Fruit fly (Drosophila melanogaster) whole organism, prepupa: ENCODE measurements around the gene CG15196.

ENCODE experiments used
- Blimp-1 ChIP-seq: fragments of 200-800 bp; sonication (Bioruptor generic); optimal IDR thresholded peaks from 3 replicates; lab custom pipeline; 2017; ENCODE audit warnings: missing biosample characterization, missing genetic modification characterization, mild to moderate bottlenecking, moderate library complexity, missing genetic modification reagents
- CG10631 ChIP-seq: fragments of 200-800 bp; sonication (Bioruptor generic); optimal IDR thresholded peaks from 2 replicates; lab custom pipeline; 2016; ENCODE audit warnings: missing biosample characterization, missing genetic modification characterization
- CG10669 ChIP-seq: fragments of 200-800 bp; sonication (Bioruptor generic); optimal IDR thresholded peaks from 3 replicates; lab custom pipeline; 2018; ENCODE audit warnings: missing biosample characterization, mild to moderate bottlenecking, missing genetic modification characterization, moderate library complexity
- CG15336 ChIP-seq: fragments of 200-800 bp; sonication (Bioruptor generic); IDR thresholded peaks from 2 replicates; pipeline ENCODE4 v1.3.6; 2022; ENCODE audit warnings: missing biosample characterization, missing genetic modification characterization
- CG3032 ChIP-seq: fragments of 200-800 bp; optimal IDR thresholded peaks from 2 replicates; lab custom pipeline; 2019; ENCODE audit warnings: missing biosample characterization, mild to moderate bottlenecking, missing genetic modification characterization, moderate library complexity
- CG32006 ChIP-seq: fragments of 200-800 bp; sonication (Bioruptor generic); optimal IDR thresholded peaks from 3 replicates; lab custom pipeline; 2017; ENCODE audit warnings: missing biosample characterization, mild to moderate bottlenecking, missing genetic modification characterization
- CG3919 ChIP-seq: fragments of 200-800 bp; sonication (Bioruptor generic); optimal IDR thresholded peaks from 3 replicates; lab custom pipeline; 2016; ENCODE audit warnings: missing biosample characterization, missing genetic modification characterization
- CG4318 ChIP-seq: fragments of 200-800 bp; sonication (Bioruptor generic); optimal IDR thresholded peaks from 3 replicates; lab custom pipeline; 2017; ENCODE audit warnings: missing biosample characterization, mild to moderate bottlenecking, missing genetic modification characterization
- CG6163 ChIP-seq: fragments of 200-800 bp; sonication (Bioruptor generic); IDR thresholded peaks from 3 replicates; pipeline ENCODE4 v1.3.6; 2022; ENCODE audit warnings: missing biosample characterization, missing genetic modification characterization
- CG6276 ChIP-seq: fragments of 200-800 bp; sonication (Bioruptor generic); optimal IDR thresholded peaks from 2 replicates; lab custom pipeline; 2017; ENCODE audit warnings: missing biosample characterization, mild to moderate bottlenecking, missing genetic modification characterization
- CG6792 ChIP-seq: fragments of 200-800 bp; sonication (Bioruptor generic); optimal IDR thresholded peaks from 3 replicates; lab custom pipeline; 2016; ENCODE audit warnings: missing biosample characterization, missing genetic modification characterization
- CG6808 ChIP-seq: fragments of 200-800 bp; sonication (Bioruptor generic); optimal IDR thresholded peaks from 3 replicates; lab custom pipeline; 2017; ENCODE audit warnings: missing biosample characterization, missing genetic modification characterization, mild to moderate bottlenecking, moderate library complexity, missing genetic modification reagents
- CG6854 ChIP-seq: fragments of 200-800 bp; sonication (Bioruptor generic); optimal IDR thresholded peaks from 2 replicates; lab custom pipeline; 2017; ENCODE audit warnings: missing biosample characterization, mild to moderate bottlenecking, missing genetic modification characterization
- CG8119 ChIP-seq: fragments of 200-800 bp; sonication (Bioruptor generic); IDR thresholded peaks from 3 replicates; pipeline ENCODE4 v1.3.6; 2022; ENCODE audit warnings: missing biosample characterization, missing genetic modification characterization
- CG8319 ChIP-seq: fragments of 200-800 bp; sonication (Bioruptor generic); optimal IDR thresholded peaks from 3 replicates; lab custom pipeline; 2016; ENCODE audit warnings: missing biosample characterization, missing genetic modification characterization
- CG8632 ChIP-seq: fragments of 200-800 bp; sonication (Bioruptor generic); optimal IDR thresholded peaks from 3 replicates; lab custom pipeline; 2016; ENCODE audit warnings: missing biosample characterization, missing genetic modification characterization
- CG9139 ChIP-seq: fragments of 200-800 bp; sonication (Bioruptor generic); optimal IDR thresholded peaks from 3 replicates; lab custom pipeline; 2017; ENCODE audit warnings: missing biosample characterization, mild to moderate bottlenecking, missing genetic modification characterization
- Eip75B ChIP-seq: fragments of 200-800 bp; sonication (Bioruptor generic); optimal IDR thresholded peaks from 3 replicates; lab custom pipeline; 2016; ENCODE audit warnings: missing biosample characterization, missing genetic modification characterization
- Eip78C ChIP-seq: fragments of 200-800 bp; sonication (Bioruptor generic); peaks from one replicate; lab custom pipeline; 2016; ENCODE audit warnings: missing biosample characterization, missing genetic modification characterization
- Eip93F ChIP-seq: fragments of 200-800 bp; sonication (Bioruptor generic); optimal IDR thresholded peaks from 2 replicates; lab custom pipeline; 2016; ENCODE audit warnings: missing biosample characterization, mild to moderate bottlenecking, missing genetic modification characterization
- Ets96B ChIP-seq: fragments of 200-800 bp; optimal IDR thresholded peaks from 2 replicates; lab custom pipeline; 2019; ENCODE audit warnings: missing biosample characterization, mild to moderate bottlenecking, missing genetic modification characterization, moderate library complexity
- Gug ChIP-seq: fragments of 200-800 bp; sonication (Bioruptor generic); IDR thresholded peaks from 2 replicates; pipeline ENCODE4 v1.3.6; 2022; ENCODE audit warnings: missing biosample characterization, missing genetic modification characterization
- Hr39 ChIP-seq: fragments of 200-800 bp; sonication (Bioruptor generic); optimal IDR thresholded peaks from 2 replicates; lab custom pipeline; 2016; ENCODE audit warnings: missing biosample characterization, missing genetic modification characterization
- Hr4 ChIP-seq: fragments of 200-800 bp; sonication (Bioruptor generic); optimal IDR thresholded peaks from 3 replicates; lab custom pipeline; 2016; ENCODE audit warnings: missing biosample characterization, missing genetic modification characterization
- Lpt ChIP-seq: fragments of 200-800 bp; sonication (Bioruptor generic); optimal IDR thresholded peaks from 3 replicates; lab custom pipeline; 2016; ENCODE audit warnings: missing biosample characterization, missing genetic modification characterization
- Met ChIP-seq: fragments of 200-800 bp; sonication (Bioruptor generic); optimal IDR thresholded peaks from 3 replicates; lab custom pipeline; 2016; ENCODE audit warnings: missing biosample characterization, missing genetic modification characterization
- OdsH ChIP-seq: fragments of 200-800 bp; sonication (Bioruptor generic); optimal IDR thresholded peaks from 3 replicates; lab custom pipeline; 2016; ENCODE audit warnings: missing biosample characterization, missing genetic modification characterization
- Sox102F ChIP-seq: fragments of 200-800 bp; sonication (Bioruptor generic); optimal IDR thresholded peaks from 2 replicates; lab custom pipeline; 2016; ENCODE audit warnings: missing biosample characterization, mild to moderate bottlenecking, missing genetic modification characterization
- Sox14 ChIP-seq: fragments of 200-800 bp; sonication (Bioruptor generic); optimal IDR thresholded peaks from 3 replicates; lab custom pipeline; 2016; ENCODE audit warnings: missing biosample characterization, missing genetic modification characterization
- Sox15 ChIP-seq: fragments of 200-800 bp; sonication (Bioruptor generic); optimal IDR thresholded peaks from 3 replicates; lab custom pipeline; 2016; ENCODE audit warnings: missing biosample characterization, missing genetic modification characterization
- achi ChIP-seq: fragments of 200-800 bp; sonication (Bioruptor generic); optimal IDR thresholded peaks from 3 replicates; lab custom pipeline; 2016; ENCODE audit warnings: missing biosample characterization, missing genetic modification characterization
- dac ChIP-seq: fragments of 200-800 bp; sonication (Bioruptor generic); optimal IDR thresholded peaks from 2 replicates; lab custom pipeline; 2017; ENCODE audit warnings: missing biosample characterization, mild to moderate bottlenecking, missing genetic modification characterization
- eg ChIP-seq: fragments of 200-800 bp; sonication (Bioruptor generic); IDR thresholded peaks from 3 replicates; pipeline ENCODE4 v1.3.6; 2022; ENCODE audit warnings: missing biosample characterization, missing genetic modification characterization
- fd85E ChIP-seq: fragments of 200-800 bp; sonication (Bioruptor generic); optimal IDR thresholded peaks from 3 replicates; lab custom pipeline; 2016; ENCODE audit warnings: missing biosample characterization, missing genetic modification characterization
- fkh ChIP-seq: fragments of 200-800 bp; sonication (Bioruptor generic); optimal IDR thresholded peaks from 3 replicates; lab custom pipeline; 2017; ENCODE audit warnings: missing biosample characterization, mild to moderate bottlenecking, missing genetic modification characterization, moderate library complexity
- lz ChIP-seq: fragments of 200-800 bp; sonication (Bioruptor generic); optimal IDR thresholded peaks from 3 replicates; lab custom pipeline; 2016; ENCODE audit warnings: missing biosample characterization, missing genetic modification characterization
- net ChIP-seq: fragments of 200-800 bp; sonication (Bioruptor generic); optimal IDR thresholded peaks from 3 replicates; lab custom pipeline; 2016; ENCODE audit warnings: missing biosample characterization, missing genetic modification characterization
- svp ChIP-seq: fragments of 200-800 bp; sonication (Bioruptor generic); peaks from one replicate; lab custom pipeline; 2016; ENCODE audit warnings: missing biosample characterization, missing genetic modification characterization

The CG15196 gene

DNA sequence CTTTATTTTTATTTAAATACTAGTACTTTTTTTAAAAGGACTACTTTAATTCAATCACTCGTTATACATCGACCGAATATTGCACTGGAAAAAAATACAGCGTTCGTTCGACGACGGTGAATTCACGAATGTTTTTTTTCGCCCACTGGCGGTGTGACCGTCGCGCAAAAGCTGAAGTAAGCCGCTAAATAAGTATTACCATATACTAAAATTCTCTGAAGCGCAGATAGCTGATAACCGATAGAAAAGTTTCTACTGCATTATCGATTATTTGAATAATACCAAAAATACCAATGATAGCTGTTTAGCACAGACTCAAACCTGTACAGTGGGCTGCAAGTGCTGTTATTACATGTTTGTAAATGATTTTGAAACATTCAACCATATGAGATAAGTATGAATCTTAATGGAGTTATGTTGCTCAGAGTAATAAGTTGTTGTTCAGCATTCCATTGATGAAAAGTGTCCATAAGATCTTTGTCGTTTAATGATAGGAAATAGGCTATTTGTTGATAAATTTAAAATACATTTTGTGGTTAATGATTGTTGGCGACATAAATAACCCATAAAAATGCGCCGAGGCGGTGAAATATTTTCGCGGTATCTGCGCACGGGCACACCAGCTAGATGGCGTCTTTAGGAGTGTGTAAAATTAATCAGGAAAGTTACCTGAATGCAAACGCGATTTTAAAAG, 44.6 kb downstream of the CG15196 start, which contains the start of the genes Evi5 and HP5 (continued):
- no peak for TF ChIP-seq Lpt
- peak; percentile 48 for TF ChIP-seq Hr39 (GFP tag; lab: Kevin White, UChicago)
- TF ChIP-seq CG6792 (GFP tag; lab: Kevin White, UChicago), result no peak
- TF ChIP-seq CG8319 (GFP tag; lab: Kevin White, UChicago), result no peak
- TF ChIP-seq Sox14 (GFP tag; lab: Kevin White, UChicago), result peak; percentile 17
- no peak for TF ChIP-seq achi
- TF ChIP-seq Eip93F (GFP tag; lab: Kevin White, UChicago), result peak; percentile 27
- TF ChIP-seq CG10669 (GFP tag; lab: Kevin White, UChicago), result peak; percentile 22
- no peak for TF ChIP-seq CG9139 (GFP tag; lab: Kevin White, UChicago)
- TF ChIP-seq Met (GFP tag; lab: Kevin White, UChicago), result peak; percentile 51
- TF ChIP-seq CG6854 (GFP tag; lab: Kevin White, UChicago), result peak; percentile 25
- peak; percentile 47 for TF ChIP-seq Gug (GFP tag; lab: Robert Waterston, UW)
- TF ChIP-seq Sox102F, result peak; percentile 7
- TF ChIP-seq fkh (GFP tag; lab: Kevin White, UChicago), result no peak
- TF ChIP-seq Ets96B, result no peak
- no peak for TF ChIP-seq CG6808 (GFP tag; lab: Kevin White, UChicago)
- TF ChIP-seq CG32006 (GFP tag; lab: Kevin White, UChicago), result no peak
- TF ChIP-seq net (GFP tag; lab: Kevin White, UChicago), result no peak
- TF ChIP-seq CG6163 (GFP tag; lab: Robert Waterston, UW), result 0 out of 3 replicates have a peak, but pooled peaks have one; percentile 11
- peak; percentile 72; the same call in 2 of the 3 replicates for TF ChIP-seq eg
- TF ChIP-seq CG6276 (GFP tag; lab: Kevin White, UChicago), result no peak
- peak; percentile 28 for TF ChIP-seq OdsH
- TF ChIP-seq CG8119 (GFP tag; lab: Robert Waterston, UW), result no peak
- peak; percentile 22 for TF ChIP-seq CG4318 (GFP tag; lab: Kevin White, UChicago)
- peak; percentile 78 for TF ChIP-seq lz
- peak; percentile 22 for TF ChIP-seq dac (GFP tag; lab: Kevin White, UChicago)
- TF ChIP-seq CG3032 (tag; lab: Kevin White, UChicago), result peak; percentile 6
- peak; percentile 17 for TF ChIP-seq CG3919
- TF ChIP-seq fd85E (GFP tag; lab: Kevin White, UChicago), result no peak
- TF ChIP-seq Eip75B (GFP tag; lab: Kevin White, UChicago), result no peak
- peak; percentile 76 for TF ChIP-seq Eip78C
- TF ChIP-seq Hr4, result peak; percentile 48
- TF ChIP-seq CG8632 (GFP tag; lab: Kevin White, UChicago), result no peak

DNA sequence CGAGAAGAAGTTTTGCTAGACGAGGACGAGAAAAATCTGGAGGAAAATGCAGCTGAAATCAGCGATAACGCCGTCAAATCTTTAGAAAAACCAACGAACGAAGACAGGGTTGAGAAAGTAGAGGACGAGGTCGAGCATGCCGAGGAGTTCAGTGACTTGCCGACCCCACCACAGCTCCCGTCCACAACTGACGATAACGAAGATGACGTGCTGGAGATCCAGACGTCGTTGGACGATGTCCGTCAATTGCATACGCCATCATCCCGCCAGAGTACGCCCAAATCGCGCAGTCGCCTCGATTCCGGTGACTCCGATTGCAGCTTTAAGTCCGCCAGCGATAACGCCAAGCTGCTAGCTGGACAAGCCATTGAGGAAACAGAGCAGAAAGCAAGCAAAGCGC, 47.4 kb downstream of the CG15196 start:
- no peak for TF ChIP-seq CG15336 (GFP tag; lab: Robert Waterston, UW)
- peak; percentile 94 for TF ChIP-seq svp (GFP tag; lab: Kevin White, UChicago)

DNA sequence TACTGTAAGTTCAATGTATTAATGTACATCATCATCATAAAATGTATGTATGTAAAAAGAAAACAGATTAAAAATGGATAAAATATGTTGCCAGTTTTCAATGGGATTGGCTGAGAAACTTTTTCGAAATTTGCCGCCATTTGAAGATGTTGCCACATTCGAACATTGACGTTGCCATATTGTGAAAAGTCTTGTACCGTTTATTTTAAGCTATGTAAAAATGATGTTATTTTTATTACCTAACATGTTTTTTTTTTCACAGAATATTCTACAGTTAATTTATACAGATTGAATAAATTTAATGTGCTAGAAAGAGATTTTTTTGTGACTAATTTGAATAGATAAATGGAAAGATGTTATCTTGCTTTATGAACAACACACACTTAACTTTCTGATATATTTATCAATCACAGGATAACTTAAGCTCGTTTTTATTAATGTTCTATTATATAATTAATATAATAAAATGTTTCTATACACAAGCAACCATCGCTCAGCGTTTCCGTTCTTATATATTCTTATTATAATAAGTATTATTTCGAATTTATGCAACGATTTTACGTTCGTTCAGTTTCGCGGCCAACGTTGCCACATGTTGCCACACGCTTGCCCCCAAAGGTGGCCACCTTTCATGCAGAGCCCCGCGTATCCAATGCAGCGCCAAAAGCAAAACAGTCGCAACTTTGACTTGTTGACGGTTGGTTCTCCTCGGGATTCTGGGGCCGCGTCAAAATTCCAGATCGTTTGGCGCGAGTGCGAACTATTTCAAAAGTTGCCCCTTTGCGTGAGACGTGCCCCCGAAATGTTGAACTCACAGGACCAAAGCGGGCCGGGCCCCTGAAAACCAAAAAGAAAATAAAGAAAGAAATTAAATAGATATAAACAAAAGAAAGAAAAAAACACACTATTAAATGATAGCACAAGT, 49.4 kb downstream of the CG15196 start, which contains the start of gene CG43155:
TSS of gene CG43155 (plus strand) at position 875 of the 925 bp plus-strand sequence.
- no peak for TF ChIP-seq Gug (GFP tag; lab: Robert Waterston, UW)
- TF ChIP-seq Blimp-1 (GFP tag; lab: Kevin White, UChicago), result no peak
- TF ChIP-seq net (GFP tag; lab: Kevin White, UChicago), result no peak
- no peak for TF ChIP-seq fkh (GFP tag; lab: Kevin White, UChicago)
- no peak for TF ChIP-seq Sox15
- TF ChIP-seq CG10631 (GFP tag; lab: Kevin White, UChicago), result no peak
